Worm (Caenorhabditis elegans) whole organism, late embryonic: ENCODE measurements around the gene srg-11.

Source experiments
- C08G9.2 ChIP-seq: sonication (generic microtip); optimal IDR thresholded peaks from 2 replicates; lab custom pipeline; 2016; ENCODE audit warnings: mild to moderate bottlenecking, missing genetic modification characterization, moderate library complexity, missing compliant biosample characterization
- F13H6.1 ChIP-seq: sonication (generic microtip); optimal IDR thresholded peaks from 2 replicates; lab custom pipeline; 2016; ENCODE audit warnings: missing genetic modification characterization, missing compliant biosample characterization
- K02D7.2 ChIP-seq: sonication (generic microtip); optimal IDR thresholded peaks from 2 replicates; lab custom pipeline; 2017; ENCODE audit warnings: mild to moderate bottlenecking, missing genetic modification characterization, missing compliant biosample characterization
- Y22D7AL.16 ChIP-seq: sonication (generic microtip); optimal IDR thresholded peaks from 2 replicates; lab custom pipeline; 2016; ENCODE audit warnings: missing genetic modification characterization, missing compliant biosample characterization
- ahr-1 ChIP-seq: sonication (generic microtip); optimal IDR thresholded peaks from 2 replicates; lab custom pipeline; 2016; ENCODE audit warnings: missing genetic modification characterization, missing compliant biosample characterization
- ama-1 ChIP-seq: fragments of 150-350 bp; optimal IDR thresholded peaks from 2 replicates; lab custom pipeline; 2014
- ceh-18 ChIP-seq: sonication (generic microtip); optimal IDR thresholded peaks from 2 replicates; lab custom pipeline; 2016; ENCODE audit warnings: missing genetic modification characterization, missing compliant biosample characterization
- ceh-19 ChIP-seq: fragments of 200-800 bp; sonication (Bioruptor generic); optimal IDR thresholded peaks from 2 replicates; lab custom pipeline; 2018; ENCODE audit warnings: mild to moderate bottlenecking, missing genetic modification characterization, missing compliant biosample characterization
- ceh-2 ChIP-seq: sonication (generic microtip); optimal IDR thresholded peaks from 2 replicates; lab custom pipeline; 2016; ENCODE audit warnings: missing genotype, missing genetic modification characterization, missing compliant biosample characterization
- ceh-30 ChIP-seq: fragments of 150-350 bp; optimal IDR thresholded peaks from 2 replicates; lab custom pipeline; 2014; ENCODE audit warnings: missing biosample characterization, missing genetic modification characterization
- ceh-48 ChIP-seq: sonication (generic microtip); optimal IDR thresholded peaks from 2 replicates; lab custom pipeline; 2016; ENCODE audit warnings: missing genetic modification characterization, inconsistent platforms, missing compliant biosample characterization
- ceh-9 ChIP-seq: sonication (generic microtip); optimal IDR thresholded peaks from 2 replicates; lab custom pipeline; 2016; ENCODE audit warnings: mild to moderate bottlenecking, missing genetic modification characterization, inconsistent platforms, missing compliant biosample characterization
- dve-1 ChIP-seq: sonication (generic microtip); optimal IDR thresholded peaks from 2 replicates; lab custom pipeline; 2017; ENCODE audit warnings: antibody characterized with exemption, mild to moderate bottlenecking, missing genetic modification characterization, missing compliant biosample characterization
- elt-4 ChIP-seq: sonication (generic microtip); optimal IDR thresholded peaks from 2 replicates; lab custom pipeline; 2016; ENCODE audit warnings: missing genetic modification characterization, missing compliant biosample characterization
- ets-4 ChIP-seq: sonication (generic microtip); optimal IDR thresholded peaks from 2 replicates; lab custom pipeline; 2016; ENCODE audit warnings: missing genetic modification characterization, missing compliant biosample characterization
- eyg-1 ChIP-seq: sonication (generic microtip); optimal IDR thresholded peaks from 2 replicates; lab custom pipeline; 2016; ENCODE audit warnings: missing genotype, missing genetic modification characterization, missing compliant biosample characterization
- fkh-6 ChIP-seq: sonication (generic microtip); optimal IDR thresholded peaks from 2 replicates; lab custom pipeline; 2016; ENCODE audit warnings: missing genetic modification characterization, missing compliant biosample characterization
- gmeb-2 ChIP-seq: sonication (generic microtip); optimal IDR thresholded peaks from 2 replicates; lab custom pipeline; 2016; ENCODE audit warnings: missing genetic modification characterization, inconsistent platforms, missing compliant biosample characterization
- hlh-15 ChIP-seq: sonication (generic microtip); optimal IDR thresholded peaks from 2 replicates; lab custom pipeline; 2016; ENCODE audit warnings: missing genetic modification characterization, missing compliant biosample characterization
- hlh-8 ChIP-seq: sonication (generic microtip); optimal IDR thresholded peaks from 2 replicates; lab custom pipeline; 2016; ENCODE audit warnings: missing genotype, missing genetic modification characterization, missing compliant biosample characterization
- mec-3 ChIP-seq: sonication (generic microtip); optimal IDR thresholded peaks from 2 replicates; lab custom pipeline; 2016; ENCODE audit warnings: borderline replicate concordance, missing genetic modification characterization, missing compliant biosample characterization
- npax-4 ChIP-seq: sonication (generic microtip); optimal IDR thresholded peaks from 2 replicates; lab custom pipeline; 2016; ENCODE audit warnings: missing genetic modification characterization, missing compliant biosample characterization
- pros-1 ChIP-seq: fragments of 150-350 bp; optimal IDR thresholded peaks from 2 replicates; lab custom pipeline; 2014; ENCODE audit warnings: missing biosample characterization, missing genetic modification reagents, missing genetic modification characterization
- sox-2 ChIP-seq: fragments of 200-800 bp; sonication (Bioruptor generic); IDR thresholded peaks from 2 replicates; pipeline ENCODE4 v1.3.6; 2022; ENCODE audit warnings: missing genetic modification reagents, missing genetic modification characterization, missing compliant biosample characterization
- sox-4 ChIP-seq: sonication (generic microtip); optimal IDR thresholded peaks from 2 replicates; lab custom pipeline; 2017; ENCODE audit warnings: mild to moderate bottlenecking, missing genetic modification characterization, inconsistent platforms, missing compliant biosample characterization
- syd-9 ChIP-seq: sonication (generic microtip); optimal IDR thresholded peaks from 2 replicates; lab custom pipeline; 2016; ENCODE audit warnings: mild to moderate bottlenecking, missing genetic modification characterization, moderate library complexity, missing compliant biosample characterization
- tbx-2 ChIP-seq: sonication (generic microtip); optimal IDR thresholded peaks from 2 replicates; lab custom pipeline; 2016; ENCODE audit warnings: missing genetic modification characterization, missing compliant biosample characterization
- ttx-3 ChIP-seq: sonication (generic microtip); optimal IDR thresholded peaks from 2 replicates; lab custom pipeline; 2016; ENCODE audit warnings: missing genetic modification reagents, missing genetic modification characterization, missing compliant biosample characterization
- unc-3 ChIP-seq, 2 experiments: fragments of 200-800 bp in 1 of 2; sonication (Bioruptor generic) in 1 of 2; sonication (generic microtip) in 1 of 2; conservative IDR thresholded peaks in 1 of 2; optimal IDR thresholded peaks in 1 of 2; 2 replicates each; pipeline versions ENCODE4 v1.3.6 to Lab custom; 2016 to 2022; ENCODE audit warnings: missing compliant biosample characterization in 2 of 2, missing genetic modification characterization in 2 of 2, missing genetic modification reagents in 1 of 2
- unc-42 ChIP-seq: sonication (generic microtip); optimal IDR thresholded peaks from 2 replicates; lab custom pipeline; 2016; ENCODE audit warnings: missing genotype, missing genetic modification characterization, missing compliant biosample characterization
- zip-5 ChIP-seq: sonication (generic microtip); optimal IDR thresholded peaks from 2 replicates; lab custom pipeline; 2016; ENCODE audit warnings: missing genetic modification characterization, missing compliant biosample characterization

srg-11 gene

ce11 chrIII:4697819-4698218, 18.0 kb downstream of the srg-11 start, which contains the start of gene dnj-18:
dnj-18 (plus strand) TSS chrIII:4698119.
- no peak for TF ChIP-seq npax-4 (tag; lab: Kevin White, UChicago)
- TF ChIP-seq F13H6.1, result no peak
- no peak for TF ChIP-seq ttx-3 (tag; lab: Kevin White, UChicago)
- TF ChIP-seq hlh-8 (tag; lab: Kevin White, UChicago), result no peak
- TF ChIP-seq eyg-1 (tag; lab: Kevin White, UChicago), result no peak
- no peak for TF ChIP-seq ceh-48 (tag; lab: Kevin White, UChicago)
- no peak for TF ChIP-seq mec-3
- TF ChIP-seq ceh-2 (tag; lab: Kevin White, UChicago), result no peak
- TF ChIP-seq ceh-9 (tag; lab: Kevin White, UChicago), result no peak
- no peak for TF ChIP-seq ets-4
- TF ChIP-seq unc-3 (GFP tag; conservative IDR thresholded peaks at IDR 0.05; lab: Robert Waterston, UW), result no peak
- no peak for TF ChIP-seq unc-3 (tag; optimal IDR thresholded peaks at IDR 0.05; lab: Kevin White, UChicago)
- TF ChIP-seq C08G9.2 (tag; lab: Kevin White, UChicago), result no peak
- no peak for TF ChIP-seq tbx-2 (tag; lab: Kevin White, UChicago)
- TF ChIP-seq ama-1 (lab: Kevin White, UChicago), result no peak
- TF ChIP-seq ceh-19 (GFP tag; lab: Kevin White, UChicago), result no peak
- no peak for TF ChIP-seq zip-5

ce11 chrIII:4699922-4700321, 20.1 kb downstream of the srg-11 start, which contains the start of gene sel-13:
sel-13 (minus strand) TSS chrIII:4700224.
- TF ChIP-seq gmeb-2 (tag; lab: Kevin White, UChicago) (no peak), ahr-1 (tag; lab: Kevin White, UChicago) (no peak), fkh-6 (tag; lab: Kevin White, UChicago) (no peak), K02D7.2 (tag; lab: Kevin White, UChicago) (no peak), pros-1 (tag; lab: Kevin White, UChicago) (no peak), dve-1 (tag; lab: Kevin White, UChicago) (no peak), sox-2 (GFP tag; lab: Robert Waterston, UW) (no peak), ceh-30 (tag; lab: Kevin White, UChicago) (no peak)

- TF ChIP-seq unc-42 (tag; lab: Kevin White, UChicago) (peak; percentile 18), Y22D7AL.16 (tag; lab: Kevin White, UChicago) (no peak), gmeb-2 (tag; lab: Kevin White, UChicago) (no peak)
Observed at ce11 chrIII:4703932-4704454, 24.2 kb downstream of the srg-11 start, which contains the start of the genes clp-2 and mrpl-16. clp-2 (minus strand) TSS chrIII:4704025. mrpl-16 (plus strand) TSS chrIII:4704404.

ce11 chrIII:4705207-4705606, 25.4 kb downstream of the srg-11 start, which contains the start of gene pgap-2:
pgap-2 (plus strand) TSS chrIII:4705507.
- TF ChIP-seq sox-4 (no peak), fkh-6 (tag; lab: Kevin White, UChicago) (no peak), F13H6.1 (no peak), elt-4 (no peak), ceh-30 (tag; lab: Kevin White, UChicago) (no peak), npax-4 (tag; lab: Kevin White, UChicago) (no peak)

- no peak for TF ChIP-seq eyg-1 (tag; lab: Kevin White, UChicago)
- TF ChIP-seq fkh-6 (tag; lab: Kevin White, UChicago), result no peak
- no peak for TF ChIP-seq zip-5
- no peak for TF ChIP-seq syd-9
- TF ChIP-seq pros-1 (tag; lab: Kevin White, UChicago), result no peak
- no peak for TF ChIP-seq ceh-18 (tag; lab: Kevin White, UChicago)
- no peak for TF ChIP-seq hlh-15 (tag; lab: Kevin White, UChicago)
- TF ChIP-seq ceh-19 (GFP tag; lab: Kevin White, UChicago), result no peak
- no peak for TF ChIP-seq ets-4
Observed at ce11 chrIII:4706678-4707077, 26.9 kb downstream of the srg-11 start, which contains the start of gene T04A8.13. T04A8.13 (plus strand) TSS chrIII:4706978.
